Worm (Caenorhabditis elegans) whole organism, L4 larva: ENCODE measurements around the gene got-2.2.

Experiments used
- F37D6.2 ChIP-seq: sonication (generic microtip); optimal IDR thresholded peaks from 2 replicates; lab custom pipeline; 2016; ENCODE audit warnings: mild to moderate bottlenecking, missing genetic modification characterization, missing compliant biosample characterization
- F49E8.2 ChIP-seq: sonication (generic microtip); optimal IDR thresholded peaks from 2 replicates; lab custom pipeline; 2016; ENCODE audit warnings: missing compliant biosample characterization, mild to moderate bottlenecking, missing genetic modification characterization, borderline replicate concordance
- T20F7.1 ChIP-seq: fragments of 200-800 bp; sonication (Bioruptor generic); optimal IDR thresholded peaks from 2 replicates; lab custom pipeline; 2018; ENCODE audit warnings: mild to moderate bottlenecking, missing genetic modification characterization, missing compliant biosample characterization
- Y105C5A.15 ChIP-seq: fragments of 200-800 bp; sonication (Bioruptor generic); IDR thresholded peaks from 2 replicates; pipeline ENCODE4 v1.3.6; 2022; ENCODE audit warnings: missing genetic modification characterization, missing compliant biosample characterization
- Y48G9A.11 ChIP-seq: fragments of 200-800 bp; sonication (Bioruptor generic); IDR thresholded peaks from 2 replicates; pipeline ENCODE4 v1.3.6; 2022; ENCODE audit warnings: missing genetic modification reagents, missing genetic modification characterization, missing compliant biosample characterization
- ZK337.2 ChIP-seq: fragments of 200-800 bp; sonication (Bioruptor generic); IDR thresholded peaks from 2 replicates; pipeline ENCODE4 v1.3.6; 2022; ENCODE audit warnings: missing genetic modification reagents, missing genetic modification characterization, missing compliant biosample characterization
- ZK546.5 ChIP-seq, 2 experiments: sonication (generic microtip); optimal IDR thresholded peaks; 2 replicates each; lab custom pipeline; 2017; ENCODE audit warnings: missing biosample characterization in 2 of 2, missing genetic modification characterization in 2 of 2
- aha-1 ChIP-seq: fragments of 150-350 bp; peaks from one replicate; lab custom pipeline; 2014; ENCODE audit warnings: missing biosample characterization, missing genetic modification characterization
- ceh-20 ChIP-seq: fragments of 200-800 bp; sonication (Bioruptor generic); IDR thresholded peaks from 2 replicates; pipeline ENCODE4 v1.3.6; 2022; ENCODE audit warnings: missing genetic modification reagents, missing genetic modification characterization, missing compliant biosample characterization
- ceh-44 ChIP-seq: fragments of 200-800 bp; sonication (Bioruptor generic); IDR thresholded peaks from 2 replicates; pipeline ENCODE4 v1.3.6; 2022; ENCODE audit warnings: missing genetic modification reagents, missing genetic modification characterization, missing compliant biosample characterization
- ces-1 ChIP-seq: fragments of 150-350 bp; sonication (generic microtip); optimal IDR thresholded peaks from 4 replicates; lab custom pipeline; 2014; ENCODE audit warnings: missing biosample characterization, missing genetic modification reagents, missing genetic modification characterization
- cey-2 ChIP-seq: sonication (generic microtip); optimal IDR thresholded peaks from 3 replicates; lab custom pipeline; 2017; ENCODE audit warnings: missing genetic modification characterization, mild to moderate bottlenecking, missing compliant biosample characterization, antibody characterized with exemption, borderline replicate concordance; ENCODE audit not compliant: insufficient read depth
- ctbp-1 ChIP-seq: fragments of 200-800 bp; sonication (Bioruptor generic); IDR thresholded peaks from 2 replicates; pipeline ENCODE4 v1.3.6; 2022; ENCODE audit warnings: missing genetic modification reagents, missing genetic modification characterization, missing compliant biosample characterization
- daf-16 ChIP-seq, 3 experiments: sonication (generic microtip); optimal IDR thresholded peaks; 2 replicates each; lab custom pipeline; 2016 to 2017; ENCODE audit warnings: missing genetic modification characterization in 3 of 3, missing genetic modification reagents in 3 of 3, mild to moderate bottlenecking in 2 of 3, missing compliant biosample characterization in 2 of 3, missing biosample characterization in 1 of 3, moderate library complexity in 1 of 3
- dmd-8 ChIP-seq: fragments of 200-800 bp; sonication (Bioruptor generic); IDR thresholded peaks from 2 replicates; pipeline ENCODE4 v1.3.6; 2022; ENCODE audit warnings: missing genetic modification characterization, missing compliant biosample characterization
- duxl-1 ChIP-seq: sonication (generic microtip); optimal IDR thresholded peaks from 2 replicates; lab custom pipeline; 2016; ENCODE audit warnings: mild to moderate bottlenecking, missing genetic modification characterization, moderate library complexity, missing compliant biosample characterization; ENCODE audit not compliant: poor library complexity
- fos-1 ChIP-seq: fragments of 150-350 bp; optimal IDR thresholded peaks from 2 replicates; lab custom pipeline; 2014; ENCODE audit warnings: missing biosample characterization, missing genetic modification characterization
- hif-1 ChIP-seq, 2 experiments: sonication (generic microtip); optimal IDR thresholded peaks; 2 replicates each; lab custom pipeline; 2016 to 2017; ENCODE audit warnings: missing compliant biosample characterization in 2 of 2, missing genetic modification characterization in 2 of 2, missing genetic modification reagents in 2 of 2, missing genotype in 2 of 2, mild to moderate bottlenecking in 1 of 2
- lim-7 ChIP-seq: fragments of 200-800 bp; sonication (Bioruptor generic); IDR thresholded peaks from 2 replicates; pipeline ENCODE4 v1.3.6; 2022; ENCODE audit warnings: missing genetic modification characterization, missing compliant biosample characterization
- lin-13 ChIP-seq: fragments of 150-350 bp; optimal IDR thresholded peaks from 2 replicates; lab custom pipeline; 2014; ENCODE audit warnings: missing biosample characterization, missing genetic modification reagents, missing genetic modification characterization
- lin-29 ChIP-seq: fragments of 200-800 bp; sonication (Bioruptor generic); IDR thresholded peaks from 2 replicates; pipeline ENCODE4 v1.3.6; 2022; ENCODE audit warnings: missing genetic modification reagents, missing genetic modification characterization, missing compliant biosample characterization
- lir-3 ChIP-seq: sonication (generic microtip); optimal IDR thresholded peaks from 2 replicates; lab custom pipeline; 2016; ENCODE audit warnings: mild to moderate bottlenecking, missing genetic modification characterization, missing compliant biosample characterization
- madf-5 ChIP-seq, 2 experiments: fragments of 200-800 bp; sonication (Bioruptor generic); IDR thresholded peaks; 2 replicates each; pipeline ENCODE4 v1.3.6; 2022; ENCODE audit warnings: missing compliant biosample characterization in 2 of 2, missing genetic modification characterization in 2 of 2
- mdl-1 ChIP-seq, 2 experiments: fragments of 150-350 bp in 1 of 2; sonication (generic microtip) in 1 of 2; optimal IDR thresholded peaks; 2 replicates each; lab custom pipeline; 2014 to 2017; ENCODE audit warnings: missing biosample characterization in 2 of 2, missing genetic modification characterization in 2 of 2
- mdt-29 ChIP-seq: fragments of 200-800 bp; sonication (Bioruptor generic); IDR thresholded peaks from 2 replicates; pipeline ENCODE4 v1.3.6; 2022; ENCODE audit warnings: missing genetic modification reagents, missing genetic modification characterization, missing compliant biosample characterization
- mep-1 ChIP-seq: fragments of 150-350 bp; sonication (generic microtip); optimal IDR thresholded peaks from 3 replicates; lab custom pipeline; 2014; ENCODE audit warnings: missing biosample characterization, missing genetic modification characterization
- mxl-2 ChIP-seq: fragments of 200-800 bp; sonication (Bioruptor generic); conservative IDR thresholded peaks from 2 replicates; pipeline ENCODE4 v1.3.6; 2022; ENCODE audit warnings: missing genetic modification reagents, missing genetic modification characterization, missing compliant biosample characterization
- nhr-11 ChIP-seq: fragments of 150-350 bp; optimal IDR thresholded peaks from 2 replicates; lab custom pipeline; 2014; ENCODE audit warnings: missing biosample characterization, missing genetic modification characterization
- nhr-25 ChIP-seq: sonication (generic microtip); optimal IDR thresholded peaks from 2 replicates; lab custom pipeline; 2017; ENCODE audit warnings: missing genetic modification characterization, mild to moderate bottlenecking, missing compliant biosample characterization, antibody characterized with exemption, moderate library complexity, borderline replicate concordance; ENCODE audit not compliant: insufficient read depth
- nhr-28 ChIP-seq: fragments of 150-350 bp; optimal IDR thresholded peaks from 2 replicates; lab custom pipeline; 2014; ENCODE audit warnings: missing biosample characterization, missing genetic modification characterization
- nhr-76 ChIP-seq: fragments of 150-350 bp; optimal IDR thresholded peaks from 2 replicates; lab custom pipeline; 2014; ENCODE audit warnings: missing biosample characterization, missing genetic modification characterization
- pqm-1 ChIP-seq: sonication (generic microtip); optimal IDR thresholded peaks from 2 replicates; lab custom pipeline; 2017; ENCODE audit warnings: missing biosample characterization, missing genetic modification characterization
- rbr-2 ChIP-seq: sonication (generic microtip); optimal IDR thresholded peaks from 2 replicates; lab custom pipeline; 2016; ENCODE audit warnings: missing genotype, missing genetic modification characterization, missing compliant biosample characterization
- saeg-2 ChIP-seq: fragments of 200-800 bp; sonication (Bioruptor generic); IDR thresholded peaks from 2 replicates; pipeline ENCODE4 v1.3.6; 2022; ENCODE audit warnings: missing genetic modification reagents, missing genetic modification characterization, missing compliant biosample characterization
- sdz-12 ChIP-seq: fragments of 200-800 bp; sonication (Bioruptor generic); optimal IDR thresholded peaks from 2 replicates; lab custom pipeline; 2018; ENCODE audit warnings: mild to moderate bottlenecking, missing genetic modification characterization, missing compliant biosample characterization
- set-16 ChIP-seq: fragments of 200-800 bp; sonication (Bioruptor generic); IDR thresholded peaks from 2 replicates; pipeline ENCODE4 v1.3.6; 2022; ENCODE audit warnings: missing genetic modification reagents, missing genetic modification characterization, missing compliant biosample characterization
- skn-1 ChIP-seq: fragments of 150-350 bp; optimal IDR thresholded peaks from 2 replicates; lab custom pipeline; 2014; ENCODE audit warnings: missing biosample characterization, missing genetic modification characterization
- spr-1 ChIP-seq: sonication (generic microtip); optimal IDR thresholded peaks from 2 replicates; lab custom pipeline; 2016; ENCODE audit warnings: mild to moderate bottlenecking, missing genetic modification characterization, missing compliant biosample characterization
- unc-130 ChIP-seq: sonication (generic microtip); optimal IDR thresholded peaks from 2 replicates; lab custom pipeline; 2016; ENCODE audit warnings: missing genetic modification reagents, missing genetic modification characterization, missing compliant biosample characterization
- unc-39 ChIP-seq: sonication (generic microtip); optimal IDR thresholded peaks from 2 replicates; lab custom pipeline; 2017; ENCODE audit warnings: missing biosample characterization, missing genetic modification characterization
- vab-7 ChIP-seq: fragments of 200-800 bp; sonication (Bioruptor generic); IDR thresholded peaks from 2 replicates; pipeline ENCODE4 v1.3.6; 2022; ENCODE audit warnings: missing genetic modification reagents, missing genetic modification characterization, missing compliant biosample characterization
- zfp-2 ChIP-seq: sonication (generic microtip); optimal IDR thresholded peaks from 2 replicates; lab custom pipeline; 2016; ENCODE audit warnings: mild to moderate bottlenecking, missing genetic modification characterization, missing compliant biosample characterization
- ztf-11 ChIP-seq: fragments of 150-350 bp; optimal IDR thresholded peaks from 2 replicates; lab custom pipeline; 2014; ENCODE audit warnings: missing biosample characterization, missing genetic modification characterization
- ztf-7 ChIP-seq: fragments of 150-350 bp; optimal IDR thresholded peaks from 2 replicates; lab custom pipeline; 2014; ENCODE audit warnings: missing biosample characterization, missing genetic modification characterization

Gene got-2.2

DNA sequence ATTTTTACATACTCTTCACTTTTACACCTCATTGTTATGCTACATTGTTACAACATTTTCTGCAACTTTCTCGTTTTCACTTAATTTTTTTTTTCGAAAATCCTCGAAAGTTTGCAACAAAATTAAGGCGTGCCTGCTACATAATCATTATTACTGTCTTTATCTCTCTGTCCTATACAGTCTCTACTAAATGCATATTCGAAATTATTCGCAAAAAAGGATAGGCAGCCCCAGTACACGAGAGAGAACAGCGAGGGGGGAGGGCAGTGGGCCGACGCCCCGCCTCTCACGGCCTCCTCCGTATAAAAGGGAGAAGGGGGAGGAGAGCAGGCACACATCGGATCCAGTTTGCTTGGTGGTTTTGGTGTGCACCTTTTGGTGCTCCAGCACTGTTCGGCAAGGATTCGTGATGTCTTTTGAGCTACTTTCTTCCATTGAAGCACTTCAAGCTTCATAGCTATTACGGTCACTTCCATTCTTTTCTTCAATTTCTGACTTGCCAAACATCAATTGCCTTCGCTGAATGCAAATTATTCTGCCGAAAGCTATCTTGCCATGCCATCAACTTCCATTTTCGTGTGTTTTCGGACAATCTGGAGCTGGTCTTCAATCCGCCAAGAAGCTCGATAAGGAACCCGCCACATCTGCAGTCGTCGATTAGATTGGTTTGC, 11.3 kb downstream of the got-2.2 start (continued):
- TF ChIP-seq F37D6.2 (tag; lab: Kevin White, UChicago) (no peak), sdz-12 (GFP tag; lab: Kevin White, UChicago) (peak; percentile 31), mdl-1 (tag; optimal IDR thresholded peaks at IDR 0.05; lab: Kevin White, UChicago) (peak; percentile 30 to 31), nhr-25 (tag; lab: Kevin White, UChicago) (no peak), daf-16 (GFP tag; optimal IDR thresholded peaks at IDR 0.05; lab: Kevin White, UChicago) (peak; percentile 8 to 32), daf-16 (tag; optimal IDR thresholded peaks at IDR 0.05; lab: Kevin White, UChicago) (peak; percentile 34), lin-13 (GFP tag; lab: Kevin White, UChicago) (no peak), nhr-76 (no peak), ceh-44 (GFP tag; lab: Robert Waterston, UW) (no peak), F49E8.2 (tag; lab: Kevin White, UChicago) (no peak), mdt-29 (GFP tag; lab: Robert Waterston, UW) (peak; percentile 79), lir-3 (no peak), ces-1 (GFP tag; lab: Kevin White, UChicago) (no peak), fos-1 (tag; lab: Kevin White, UChicago) (no peak), unc-130 (GFP tag; lab: Kevin White, UChicago) (no peak), aha-1 (tag; lab: Kevin White, UChicago) (peak; percentile 98), lin-29 (GFP tag; lab: Robert Waterston, UW) (no peak), lim-7 (no peak), mxl-2 (0 out of 2 replicates have a peak, but pooled peaks have one; percentile 2), ztf-7 (no peak), nhr-11 (tag; lab: Kevin White, UChicago) (peak; percentile 73), pqm-1 (tag; lab: Kevin White, UChicago) (no peak), ztf-11 (no peak), ctbp-1 (no peak), set-16 (GFP tag; lab: Robert Waterston, UW) (peak; percentile 85), ceh-20 (no peak), nhr-28 (tag; lab: Kevin White, UChicago) (peak; percentile 46), cey-2 (tag; lab: Kevin White, UChicago) (no peak), skn-1 (tag; lab: Kevin White, UChicago) (no peak), ZK546.5 (tag; optimal IDR thresholded peaks at IDR 0.05; lab: Kevin White, UChicago) (no peak), madf-5 (GFP tag; IDR thresholded peaks at IDR 0.05; lab: Robert Waterston, UW) (no peak), saeg-2 (GFP tag; lab: Robert Waterston, UW) (0 out of 2 replicates have a peak, but pooled peaks have one; percentile 5), dmd-8 (no peak), zfp-2 (tag; lab: Kevin White, UChicago) (no peak), vab-7 (GFP tag; lab: Robert Waterston, UW) (no peak), Y105C5A.15 (no peak), Y48G9A.11 (GFP tag; lab: Robert Waterston, UW) (no peak), T20F7.1 (GFP tag; lab: Kevin White, UChicago) (no peak), duxl-1 (no peak), hif-1 (tag; optimal IDR thresholded peaks at IDR 0.05; lab: Kevin White, UChicago) (peak in 1 of 2 experiments; percentile 36), ZK337.2 (GFP tag; lab: Robert Waterston, UW) (no peak), unc-39 (tag; lab: Kevin White, UChicago) (no peak), spr-1 (tag; lab: Kevin White, UChicago) (no peak), rbr-2 (tag; lab: Kevin White, UChicago) (peak; percentile 37), mep-1 (tag; lab: Kevin White, UChicago) (peak; percentile 58)
- TF ChIP-seq, all 104 proteins: peak for 27
